Fruit fly (Drosophila melanogaster): Measurements from ENCODE around the gene Dhrs4.

Gene Dhrs4

DNA sequence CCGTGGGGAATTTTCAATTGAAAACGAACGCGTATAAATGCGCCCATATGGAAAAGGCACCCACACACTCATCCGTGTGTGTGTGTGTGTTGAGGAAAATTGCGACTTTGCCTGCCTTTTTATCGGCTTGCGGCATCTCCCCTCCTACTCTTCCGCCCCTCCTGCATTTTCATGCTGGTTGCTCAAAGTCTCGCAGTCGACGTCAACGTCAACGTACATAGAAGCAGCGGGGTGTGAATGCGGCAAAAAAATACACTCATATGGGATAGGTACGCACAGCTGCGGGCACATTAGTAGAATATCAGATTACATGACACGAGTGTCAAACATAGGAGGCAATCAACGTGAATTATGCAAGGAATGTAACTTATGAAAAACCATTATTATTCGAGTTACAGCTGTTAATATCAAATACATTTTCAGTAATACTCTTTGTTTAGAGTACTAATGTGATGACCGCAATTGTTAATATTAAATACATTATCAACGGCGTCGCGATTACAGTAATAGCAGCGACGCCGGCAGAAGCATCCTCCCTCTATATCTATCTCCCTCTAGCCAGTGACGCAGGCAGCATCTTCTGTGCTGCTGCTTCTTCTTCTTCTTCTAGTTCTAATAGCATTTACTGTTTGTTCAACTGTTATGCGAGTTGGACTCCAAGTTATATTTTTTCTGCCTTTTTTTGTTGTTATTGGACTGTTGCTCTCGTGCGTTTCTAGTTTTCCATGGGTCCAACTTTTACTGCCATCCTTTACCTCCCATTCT lies 45.5 kb upstream of the Dhrs4 start (continued):
- TF ChIP-seq E2f2 (GFP tag; IDR thresholded peaks at IDR 0.05): peak; percentile 55; the same call in 1 of the 2 replicates
- no peak for TF ChIP-seq zen2 (GFP tag; IDR thresholded peaks at IDR 0.05; ENCODE audit: partially characterized antibody)
- peak; percentile 83 for TF ChIP-seq CG12659 (GFP tag; optimal IDR thresholded peaks at IDR 0.05)
- peak; percentile 91 for TF ChIP-seq Antp (GFP tag; optimal IDR thresholded peaks at IDR 0.05)
- TF ChIP-seq CkIIα-i1 (GFP tag; IDR thresholded peaks at IDR 0.05): no peak
- peak; percentile 86 for TF ChIP-seq Rfx (GFP tag; IDR thresholded peaks at IDR 0.05)
- peak; percentile 77 for TF ChIP-seq seq (GFP tag; IDR thresholded peaks at IDR 0.05)
- peak; percentile 83 for TF ChIP-seq CG12299 (tag; optimal IDR thresholded peaks at IDR 0.05)
- TF ChIP-seq chn (GFP tag; optimal IDR thresholded peaks at IDR 0.05): peak; percentile 82
- TF ChIP-seq chm (GFP tag; IDR thresholded peaks at IDR 0.05): peak; percentile 82
- peak; percentile 68 for TF ChIP-seq TFAM (GFP tag; optimal IDR thresholded peaks at IDR 0.05)
- no peak for TF ChIP-seq Sin3A (optimal IDR thresholded peaks at IDR 0.05)
- peak; percentile 66 for TF ChIP-seq CG11085 (GFP tag; IDR thresholded peaks at IDR 0.05)
- no peak for TF ChIP-seq mirr (GFP tag; optimal IDR thresholded peaks at IDR 0.05)
- peak; percentile 81 for TF ChIP-seq Camta (GFP tag; optimal IDR thresholded peaks at IDR 0.05)
- TF ChIP-seq CG31441 (GFP tag; IDR thresholded peaks at IDR 0.05): peak; percentile 86
- TF ChIP-seq CG4328 (GFP tag; optimal IDR thresholded peaks at IDR 0.05): peak; percentile 44
- peak; percentile 39 for TF ChIP-seq CG2116 (GFP tag; optimal IDR thresholded peaks at IDR 0.05)
- TF ChIP-seq Asciz (GFP tag; optimal IDR thresholded peaks at IDR 0.05): peak; percentile 84
- peak; percentile 97 for TF ChIP-seq Med (GFP tag)
- peak; percentile 93 for TF ChIP-seq CG10979 (tag; optimal IDR thresholded peaks at IDR 0.05)
- peak; percentile 86 for TF ChIP-seq ems (GFP tag; optimal IDR thresholded peaks at IDR 0.05)
- peak; percentile 85 for TF ChIP-seq scrt (GFP tag; optimal IDR thresholded peaks at IDR 0.05)
- TF ChIP-seq Fer2 (tag; optimal IDR thresholded peaks at IDR 0.05): peak; percentile 66
- TF ChIP-seq CG17186 (GFP tag; optimal IDR thresholded peaks at IDR 0.05): peak; percentile 69
- TF ChIP-seq nom (GFP tag; optimal IDR thresholded peaks at IDR 0.05): peak; percentile 39
- no peak for TF ChIP-seq inv (GFP tag; IDR thresholded peaks at IDR 0.05; ENCODE audit: partially characterized antibody)
- TF ChIP-seq trh (GFP tag; optimal IDR thresholded peaks at IDR 0.05): peak; percentile 70
- TF ChIP-seq hth (optimal IDR thresholded peaks at IDR 0.05): no peak
- no peak for TF ChIP-seq hb (GFP tag; IDR thresholded peaks at IDR 0.05; ENCODE audit: partially characterized antibody)
- TF ChIP-seq Jarid2 (GFP tag; optimal IDR thresholded peaks at IDR 0.05): peak; percentile 79
- TF ChIP-seq MESR4 (GFP tag; optimal IDR thresholded peaks at IDR 0.05): peak; percentile 36
- peak; percentile 90 for TF ChIP-seq E2f1 (GFP tag; IDR thresholded peaks at IDR 0.05)
- peak; percentile 45 for TF ChIP-seq CG15073 (GFP tag; optimal IDR thresholded peaks at IDR 0.05)
- peak; percentile 83 for TF ChIP-seq CG15269 (tag; optimal IDR thresholded peaks at IDR 0.05)
- peak; percentile 85 for TF ChIP-seq Chrac-16 (GFP tag; optimal IDR thresholded peaks at IDR 0.05)
- peak; percentile 43 for TF ChIP-seq vfl (GFP tag; optimal IDR thresholded peaks at IDR 0.05)
- TF ChIP-seq nerfin-1 (tag; optimal IDR thresholded peaks at IDR 0.05): peak; percentile 84
- TF ChIP-seq CG10462 (GFP tag; optimal IDR thresholded peaks at IDR 0.05): peak; percentile 77
- peak; percentile 81 for TF ChIP-seq tio (GFP tag; optimal IDR thresholded peaks at IDR 0.05)
- peak; percentile 70 for TF ChIP-seq abd-A (tag; optimal IDR thresholded peaks at IDR 0.05)
- peak; percentile 91 for TF ChIP-seq CG11504 (tag; optimal IDR thresholded peaks at IDR 0.05)
- peak; percentile 74 for TF ChIP-seq CG43689 (GFP tag; IDR thresholded peaks at IDR 0.05)
- TF ChIP-seq Dp (GFP tag; optimal IDR thresholded peaks at IDR 0.05): no peak
- TF ChIP-seq gce (GFP tag; IDR thresholded peaks at IDR 0.05): peak; percentile 80; the same call in 2 of the 3 replicates
- peak; percentile 92 for TF ChIP-seq tin (GFP tag; optimal IDR thresholded peaks at IDR 0.05)
- TF ChIP-seq so (GFP tag; IDR thresholded peaks at IDR 0.05): peak; percentile 90
- peak; percentile 93 for TF ChIP-seq PHDP (tag; optimal IDR thresholded peaks at IDR 0.05)
- TF ChIP-seq gsb (GFP tag; IDR thresholded peaks at IDR 0.05): peak; percentile 78
- TF ChIP-seq Hey (tag; optimal IDR thresholded peaks at IDR 0.05): peak; percentile 50
